Worm (Caenorhabditis elegans) whole organism, L4/young adult: ENCODE measurements around the gene C14C10.10.

Experiments used
- W03F9.2 ChIP-seq: fragments of 150-350 bp; optimal IDR thresholded peaks from 2 replicates; lab custom pipeline; 2014; ENCODE audit warnings: missing biosample characterization, missing genetic modification characterization
- dao-5 ChIP-seq: sonication (generic microtip); optimal IDR thresholded peaks from 2 replicates; lab custom pipeline; 2016; ENCODE audit warnings: missing genotype, missing genetic modification characterization, moderate library complexity, missing compliant biosample characterization
- him-1 ChIP-seq: sonication (generic microtip); optimal IDR thresholded peaks from 2 replicates; lab custom pipeline; 2016; ENCODE audit warnings: missing genotype, missing genetic modification reagents, missing genetic modification characterization, missing compliant biosample characterization

Gene C14C10.10

DNA sequence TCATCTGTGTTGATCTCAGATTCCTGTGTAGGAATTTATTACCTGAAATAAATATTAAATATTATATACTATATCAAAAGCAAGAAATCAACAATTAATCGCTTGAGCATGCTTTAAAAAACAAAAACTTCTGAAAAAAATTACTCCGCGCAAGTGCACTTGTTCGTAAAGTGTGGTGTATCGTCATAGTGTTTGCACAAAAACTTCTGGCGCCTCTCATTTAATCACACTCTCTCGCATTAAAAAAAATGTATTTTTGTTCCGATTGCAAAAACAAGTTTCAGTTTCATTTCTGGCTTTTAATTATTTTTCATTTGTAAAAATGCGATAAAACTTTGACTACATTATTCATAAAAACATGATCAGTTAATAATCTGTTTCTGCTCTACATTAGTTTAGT lies at the start of gene C14C10.10, which contains the start of gene ril-2:
TSS of gene C14C10.10 (minus strand) at position 19 of the 400 bp plus-strand sequence.
TSS of gene ril-2 (minus strand) at position 48 of the 400 bp plus-strand sequence.
- TF ChIP-seq dao-5 (tag; lab: Kevin White, UChicago) = no peak
- no peak for TF ChIP-seq him-1
- no peak for TF ChIP-seq W03F9.2 (tag; lab: Kevin White, UChicago)

DNA sequence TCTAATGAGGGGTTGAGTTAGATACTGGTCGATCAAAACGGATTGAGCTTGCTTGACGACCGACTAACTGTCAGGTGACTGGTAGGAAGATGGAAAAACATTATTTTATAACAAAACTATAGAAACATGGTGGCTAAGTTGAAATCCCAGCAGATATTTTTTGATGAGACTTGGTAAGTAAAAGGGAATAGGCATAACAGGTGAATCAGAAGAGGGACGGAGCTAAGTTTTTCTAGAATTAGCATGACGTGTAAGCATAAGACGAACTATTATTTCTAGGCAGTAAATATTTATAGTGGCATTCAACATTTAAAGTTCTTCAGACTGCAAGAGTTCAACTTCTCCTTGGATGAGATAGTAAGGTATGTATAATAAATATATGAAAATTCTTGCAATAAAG lies 45.6 kb upstream of the C14C10.10 start, which contains the start of gene F56H9.8:
TSS of gene F56H9.8 (plus strand) at position 301 of the 400 bp plus-strand sequence.
- TF ChIP-seq W03F9.2 (tag; lab: Kevin White, UChicago) (no peak), him-1 (no peak), dao-5 (tag; lab: Kevin White, UChicago) (no peak)

DNA sequence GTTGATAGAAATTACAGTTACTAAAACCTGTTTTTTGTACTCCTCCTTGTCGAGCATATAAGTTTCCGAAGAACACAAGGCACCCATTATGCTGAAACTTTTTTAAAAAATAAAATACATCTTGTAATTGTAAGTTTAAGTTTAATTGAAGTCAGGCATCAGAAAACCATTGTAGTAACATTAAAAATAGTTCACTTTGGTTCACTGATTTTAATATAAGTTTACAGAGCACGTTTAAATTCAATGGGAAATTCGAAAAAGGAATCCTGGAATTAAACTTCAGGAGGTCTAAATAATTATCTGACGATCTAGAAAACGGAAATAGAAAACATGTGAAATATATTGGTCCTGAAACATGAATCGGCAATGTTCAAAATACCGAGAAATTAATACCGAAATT lies 41.5 kb upstream of the C14C10.10 start, which contains the start of gene gpa-8:
TSS of gene gpa-8 (minus strand) at position 101 of the 400 bp plus-strand sequence.
- TF ChIP-seq dao-5 (tag; lab: Kevin White, UChicago) (no peak), him-1 (no peak), W03F9.2 (tag; lab: Kevin White, UChicago) (no peak)

DNA sequence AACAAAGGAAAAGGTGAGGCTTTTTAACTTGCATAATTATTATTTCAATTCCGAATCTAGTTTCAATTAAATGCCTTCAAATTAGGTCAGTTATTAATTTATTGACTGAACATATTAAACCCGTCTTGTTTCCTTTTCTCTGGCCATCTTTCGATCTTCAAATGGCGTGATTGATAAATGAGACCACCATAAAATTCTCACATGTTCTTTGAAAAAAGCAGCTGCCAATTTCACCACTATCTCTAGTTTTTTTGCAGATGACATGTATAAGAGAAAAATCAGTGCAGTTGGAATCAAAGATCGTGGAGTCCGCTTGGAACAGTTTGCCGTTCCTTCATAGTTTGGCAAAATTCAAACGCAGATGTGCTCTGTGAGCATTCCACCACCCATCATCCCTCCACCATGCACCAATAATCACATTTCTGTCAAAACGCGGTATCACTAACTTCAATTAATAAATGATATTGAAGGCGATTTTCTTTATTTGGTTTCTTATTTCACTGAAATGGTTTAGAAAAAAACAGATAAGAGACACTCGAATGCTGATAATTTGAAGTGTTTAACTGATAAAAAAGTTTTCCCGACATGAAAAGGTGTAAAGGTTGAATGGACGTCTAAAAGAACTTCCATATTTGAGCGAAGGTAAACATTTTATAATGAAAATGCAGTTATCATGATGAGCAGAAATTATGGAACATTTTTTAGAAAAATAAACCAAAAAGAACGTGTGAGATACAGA lies 39.0 kb upstream of the C14C10.10 start:
- TF ChIP-seq him-1 (no peak), W03F9.2 (tag; lab: Kevin White, UChicago) (no peak)

DNA sequence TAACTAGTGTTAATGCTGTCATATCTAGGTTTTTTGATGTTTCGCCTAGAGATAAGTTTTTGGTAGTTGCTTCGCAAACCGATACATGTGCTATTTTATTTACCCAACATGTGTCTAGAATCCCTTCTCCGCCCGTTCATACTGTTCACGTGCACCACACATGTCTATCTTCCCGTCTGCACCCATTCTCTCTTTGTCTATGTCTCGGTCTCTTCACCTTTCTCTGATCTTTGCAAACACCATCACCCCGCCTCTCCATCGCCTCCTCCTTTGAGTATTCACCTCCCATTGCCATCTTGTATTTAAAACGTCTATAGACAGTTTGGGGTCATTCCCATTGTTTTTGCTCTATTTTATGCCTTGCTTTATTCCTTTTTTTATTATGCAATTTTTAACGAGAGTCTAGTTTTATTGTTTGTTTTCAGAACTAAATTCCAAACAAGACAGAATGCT lies 38.3 kb upstream of the C14C10.10 start, which contains the start of gene F56H9.2:
TSS of gene F56H9.2 (plus strand) at position 426 of the 453 bp plus-strand sequence.
- TF ChIP-seq W03F9.2 (tag; lab: Kevin White, UChicago) (no peak), him-1 (no peak), dao-5 (tag; lab: Kevin White, UChicago) (no peak)

DNA sequence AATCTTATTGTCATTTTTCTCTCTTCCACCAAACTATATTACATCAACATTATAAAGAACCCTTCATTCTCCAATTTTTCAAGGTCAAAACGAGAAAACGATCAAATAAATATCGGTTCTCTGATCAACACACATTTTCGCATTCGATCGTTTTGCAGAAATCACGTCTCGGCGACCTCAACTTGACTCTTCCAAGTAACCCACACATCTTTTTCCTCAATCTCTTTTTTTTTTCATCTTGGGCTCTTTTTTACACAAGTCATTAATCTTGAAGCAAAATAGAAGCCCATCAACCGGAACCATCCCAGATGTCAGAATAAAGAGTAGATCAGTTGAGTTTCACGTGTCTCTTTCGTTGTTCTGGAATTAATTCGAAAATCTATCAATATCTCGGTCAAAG lies 37.3 kb upstream of the C14C10.10 start:
- TF ChIP-seq him-1 = no peak
- TF ChIP-seq W03F9.2 (tag; lab: Kevin White, UChicago) = no peak
- TF ChIP-seq dao-5 (tag; lab: Kevin White, UChicago) = no peak

DNA sequence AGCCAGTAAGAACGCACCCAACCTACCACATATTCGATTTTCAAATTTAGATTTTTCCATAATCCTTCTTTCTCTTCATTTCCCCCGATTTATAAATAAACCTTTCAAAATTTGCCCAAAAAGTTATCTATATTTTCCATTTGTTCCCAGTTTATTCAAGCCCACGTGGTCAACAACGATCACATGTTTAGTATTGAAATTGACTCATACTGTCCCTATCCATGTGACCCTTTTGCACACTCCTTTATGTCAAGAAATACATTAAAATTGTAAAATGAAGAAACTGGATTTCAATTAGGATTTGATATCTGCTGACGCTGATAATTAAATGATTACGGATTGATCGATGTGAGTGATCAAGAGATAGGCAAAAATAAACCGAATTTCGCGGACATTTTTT lies 36.3 kb upstream of the C14C10.10 start:
- TF ChIP-seq dao-5 (tag; lab: Kevin White, UChicago) (no peak), him-1 (no peak), W03F9.2 (tag; lab: Kevin White, UChicago) (no peak)

DNA sequence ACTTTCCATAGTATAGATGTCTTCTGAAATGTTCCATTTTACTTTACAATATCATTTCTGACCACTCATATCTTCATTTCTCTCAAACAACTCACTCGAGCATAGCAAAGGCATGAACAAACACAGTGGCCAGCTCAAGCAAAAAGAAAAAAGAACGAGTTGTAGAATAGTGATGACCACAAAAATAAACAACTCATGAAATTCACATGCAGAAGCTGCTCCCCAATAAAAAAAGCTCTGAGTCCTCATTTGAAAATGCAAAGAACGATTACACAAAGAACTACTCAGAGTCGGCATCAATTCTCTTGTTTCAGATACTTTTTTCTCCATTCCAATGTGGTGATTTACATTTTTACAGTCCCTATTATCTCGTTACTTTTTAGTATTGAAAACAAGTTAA lies 35.8 kb upstream of the C14C10.10 start:
- TF ChIP-seq dao-5 (tag; lab: Kevin White, UChicago) (no peak), W03F9.2 (tag; lab: Kevin White, UChicago) (no peak), him-1 (no peak)

DNA sequence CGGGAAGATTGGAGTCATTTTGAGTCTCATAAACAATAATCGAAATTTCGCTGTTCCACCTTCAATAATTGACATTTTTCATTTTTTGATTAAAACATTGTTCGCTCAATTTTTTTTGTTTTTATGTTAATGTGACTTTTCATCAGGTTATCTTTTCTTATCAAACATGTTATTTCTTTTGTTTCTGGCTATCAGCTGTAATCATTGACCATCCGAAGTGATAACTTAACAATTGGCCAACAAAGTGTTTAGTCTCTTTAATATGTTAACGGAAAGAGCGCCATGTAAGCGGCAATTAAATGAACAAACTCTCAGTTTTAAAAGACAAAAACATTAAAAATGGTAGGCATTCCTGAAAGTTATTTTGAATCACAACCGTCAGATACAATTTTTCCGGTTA lies 35.1 kb upstream of the C14C10.10 start:
- TF ChIP-seq dao-5 (tag; lab: Kevin White, UChicago) = no peak
- TF ChIP-seq W03F9.2 (tag; lab: Kevin White, UChicago) = no peak
- TF ChIP-seq him-1 = no peak

DNA sequence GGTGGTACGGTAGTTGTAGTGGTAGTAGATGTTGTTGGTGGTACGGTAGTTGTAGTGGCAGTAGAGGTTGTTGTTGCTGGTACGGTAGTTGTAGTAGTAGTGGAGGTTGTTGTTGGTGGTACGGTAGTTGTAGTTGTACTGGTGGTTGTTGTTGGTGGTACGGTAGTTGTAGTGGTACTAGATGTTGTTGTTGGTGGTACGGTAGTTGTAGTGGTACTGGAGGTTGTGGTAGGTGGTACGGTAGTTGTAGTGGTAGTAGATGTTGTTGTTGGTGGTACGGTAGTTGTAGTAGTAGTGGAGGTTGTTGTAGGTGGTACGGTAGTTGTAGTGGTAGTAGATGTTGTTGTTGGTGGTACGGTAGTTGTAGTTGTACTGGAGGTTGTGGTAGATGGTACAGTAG lies 34.1 kb upstream of the C14C10.10 start:
- no peak for TF ChIP-seq W03F9.2 (tag; lab: Kevin White, UChicago)
- no peak for TF ChIP-seq him-1
- no peak for TF ChIP-seq dao-5 (tag; lab: Kevin White, UChicago)

DNA sequence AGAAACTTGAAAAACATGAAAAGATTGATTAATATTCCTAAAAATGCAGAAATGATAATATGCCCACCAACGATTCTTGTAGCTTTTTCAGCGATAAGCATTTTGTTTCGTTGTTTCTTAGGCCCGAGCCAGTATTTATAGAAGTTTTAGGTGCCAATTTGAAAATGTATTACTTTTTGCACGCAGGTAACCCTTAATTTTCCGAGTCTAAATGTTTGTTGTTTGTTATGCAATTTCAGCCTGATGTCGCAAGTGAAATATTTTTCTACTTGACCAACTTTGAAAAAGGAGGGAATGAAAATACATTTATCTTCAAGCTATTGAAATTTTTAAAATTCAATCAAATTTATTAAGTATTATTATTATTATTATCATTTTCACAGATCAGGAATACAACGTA lies 33.1 kb upstream of the C14C10.10 start, which contains the start of gene srx-113:
TSS of gene srx-113 (minus strand) at position 101 of the 400 bp plus-strand sequence.
- TF ChIP-seq him-1 = no peak

DNA sequence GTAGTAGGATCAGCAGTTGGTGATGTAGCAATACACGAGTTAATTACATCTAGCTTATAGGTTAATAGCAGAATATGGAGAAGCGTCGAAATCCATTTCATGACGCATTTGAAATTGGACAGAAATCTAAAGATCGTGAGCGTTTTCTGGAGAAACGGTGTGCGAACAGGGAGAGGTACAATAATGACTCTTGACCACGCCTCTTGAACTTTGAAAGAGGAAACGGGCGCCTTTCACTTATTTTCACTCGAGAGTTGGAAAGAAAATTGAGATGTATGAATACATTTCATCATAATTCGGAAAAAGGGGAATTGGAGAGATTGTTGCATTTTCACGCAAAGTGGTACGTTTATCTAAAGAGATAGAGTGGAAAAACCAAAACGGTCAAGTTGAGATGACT lies 30.8 kb upstream of the C14C10.10 start, which contains the start of gene F56H9.6:
TSS of gene F56H9.6 (minus strand) at position 101 of the 400 bp plus-strand sequence.
- TF ChIP-seq him-1 = no peak
- no peak for TF ChIP-seq dao-5 (tag; lab: Kevin White, UChicago)
- no peak for TF ChIP-seq W03F9.2 (tag; lab: Kevin White, UChicago)

DNA sequence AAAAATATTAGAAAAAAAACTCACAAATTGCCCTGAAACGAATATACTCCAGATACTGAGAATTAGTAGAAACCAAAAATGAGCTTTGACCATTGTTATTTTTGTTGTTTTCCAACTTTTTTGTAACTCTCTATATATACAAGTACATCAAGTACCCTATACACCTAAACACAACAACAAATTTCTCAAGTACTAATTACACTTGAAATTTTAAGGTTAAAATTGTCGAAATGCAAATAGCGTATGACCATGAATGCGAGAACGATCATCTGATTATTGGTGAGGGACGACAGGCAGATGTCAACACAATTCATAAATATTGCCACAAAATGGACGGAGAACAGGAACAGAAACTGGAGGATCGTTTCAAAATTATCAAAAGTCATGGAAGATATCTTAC lies 25.4 kb upstream of the C14C10.10 start, which contains the start of gene F56H9.9:
TSS of gene F56H9.9 (minus strand) at position 101 of the 400 bp plus-strand sequence.
- no peak for TF ChIP-seq W03F9.2 (tag; lab: Kevin White, UChicago)
- no peak for TF ChIP-seq dao-5 (tag; lab: Kevin White, UChicago)

DNA sequence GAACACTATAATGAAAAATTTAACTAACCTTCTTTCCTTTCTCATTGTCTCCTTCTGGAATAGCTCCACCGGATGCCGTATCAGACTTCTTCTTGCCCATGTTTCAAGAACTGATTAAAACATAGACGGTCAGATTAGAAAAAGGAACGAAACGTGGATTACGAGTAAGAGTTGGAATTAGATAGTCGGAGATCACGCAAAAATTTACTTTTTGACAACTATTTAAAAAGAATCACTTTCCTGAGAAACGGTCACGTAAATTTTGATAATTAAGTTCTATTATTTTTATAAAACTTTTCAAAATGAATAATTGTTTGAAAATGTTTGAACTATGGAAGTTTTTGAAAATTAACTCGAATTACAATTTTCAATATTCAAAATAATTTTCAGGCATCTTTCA lies 13.2 kb upstream of the C14C10.10 start, which contains the start of gene cyc-2.2:
TSS of gene cyc-2.2 (minus strand) at position 101 of the 400 bp plus-strand sequence.
- TF ChIP-seq W03F9.2 (tag; lab: Kevin White, UChicago) = no peak
- no peak for TF ChIP-seq him-1
- TF ChIP-seq dao-5 (tag; lab: Kevin White, UChicago) = no peak
